Worm (Caenorhabditis elegans) whole organism, early embryonic: ENCODE data around the gene sra-37.

ENCODE experiments used
- B0310.2 ChIP-seq: sonication (generic microtip); optimal IDR thresholded peaks from 2 replicates; lab custom pipeline; 2016; ENCODE audit warnings: mild to moderate bottlenecking, missing genetic modification characterization, missing compliant biosample characterization
- F13C5.2 ChIP-seq: sonication (generic microtip); optimal IDR thresholded peaks from 2 replicates; lab custom pipeline; 2017; ENCODE audit warnings: mild to moderate bottlenecking, missing genetic modification characterization, inconsistent platforms, missing compliant biosample characterization
- aly-1 ChIP-seq: sonication (generic microtip); optimal IDR thresholded peaks from 2 replicates; lab custom pipeline; 2016; ENCODE audit warnings: missing genetic modification characterization, missing compliant biosample characterization
- ama-1 ChIP-seq: fragments of 150-350 bp; optimal IDR thresholded peaks from 2 replicates; lab custom pipeline; 2014
- ceh-36 ChIP-seq: sonication (generic microtip); optimal IDR thresholded peaks from 2 replicates; lab custom pipeline; 2016; ENCODE audit warnings: missing genetic modification characterization, inconsistent platforms, missing compliant biosample characterization
- ets-7 ChIP-seq: sonication (generic microtip); optimal IDR thresholded peaks from 2 replicates; lab custom pipeline; 2016; ENCODE audit warnings: missing genotype, missing genetic modification characterization, missing compliant biosample characterization
- hmbx-1 ChIP-seq: sonication (generic microtip); optimal IDR thresholded peaks from 2 replicates; lab custom pipeline; 2016; ENCODE audit warnings: mild to moderate bottlenecking, missing genetic modification characterization, missing compliant biosample characterization
- tra-4 ChIP-seq: sonication (generic microtip); optimal IDR thresholded peaks from 2 replicates; lab custom pipeline; 2017; ENCODE audit warnings: missing genetic modification characterization, missing compliant biosample characterization

DNA sequence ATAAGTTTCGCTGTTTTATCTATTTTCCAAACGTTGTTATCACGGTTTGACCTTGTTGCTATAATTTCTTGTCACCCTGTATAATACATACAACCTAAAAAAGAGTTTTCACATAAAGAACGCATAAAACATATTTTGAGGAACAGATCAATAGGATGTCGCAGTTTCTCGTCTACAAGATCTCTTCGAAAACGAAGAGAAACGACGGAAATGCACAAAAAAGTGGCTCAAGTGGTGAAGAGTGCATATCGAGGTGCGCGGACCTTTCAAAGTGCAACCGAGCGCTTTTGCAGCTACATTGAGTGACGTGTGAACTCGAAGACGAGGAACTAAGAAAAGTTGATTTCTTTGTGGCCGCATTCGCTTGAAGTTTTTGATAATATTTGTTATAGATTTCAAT, 21.1 kb upstream of the sra-37 start, which contains the start of gene Y26E6A.2:
- TF ChIP-seq tra-4 (tag; lab: Kevin White, UChicago), result no peak
- TF ChIP-seq ama-1, result no peak
- no peak for TF ChIP-seq aly-1 (tag; lab: Kevin White, UChicago)
- no peak for TF ChIP-seq ets-7 (tag; lab: Kevin White, UChicago)
- TF ChIP-seq B0310.2 (tag; lab: Kevin White, UChicago), result no peak
- no peak for TF ChIP-seq hmbx-1
- no peak for TF ChIP-seq ceh-36
- no peak for TF ChIP-seq F13C5.2 (tag; lab: Kevin White, UChicago)
